Worm (Caenorhabditis elegans) whole organism, L3 larva: ENCODE measurements around the gene srg-34.

ENCODE experiments used
- R02D3.7 ChIP-seq: fragments of 150-350 bp; optimal IDR thresholded peaks from 2 replicates; lab custom pipeline; 2014; ENCODE audit warnings: missing biosample characterization, missing genetic modification characterization
- ama-1 ChIP-seq: fragments of 150-350 bp; optimal IDR thresholded peaks from 2 replicates; lab custom pipeline; 2018
- ceh-16 ChIP-seq: sonication (generic microtip); optimal IDR thresholded peaks from 2 replicates; lab custom pipeline; 2017; ENCODE audit warnings: missing biosample characterization, missing genetic modification characterization
- ceh-28 ChIP-seq: fragments of 150-350 bp; optimal IDR thresholded peaks from 2 replicates; lab custom pipeline; 2014; ENCODE audit warnings: missing biosample characterization, missing genetic modification reagents, missing genetic modification characterization
- ceh-82 ChIP-seq: fragments of 150-350 bp; optimal IDR thresholded peaks from 2 replicates; lab custom pipeline; 2014; ENCODE audit warnings: missing biosample characterization, missing genetic modification characterization
- ceh-9 ChIP-seq: sonication (generic microtip); optimal IDR thresholded peaks from 2 replicates; lab custom pipeline; 2018; ENCODE audit warnings: missing biosample characterization, missing genetic modification characterization
- egl-27 ChIP-seq: sonication (generic microtip); optimal IDR thresholded peaks from 4 replicates; lab custom pipeline; 2017; ENCODE audit warnings: missing biosample characterization, missing genetic modification reagents, missing genetic modification characterization
- elt-1 ChIP-seq: fragments of 150-350 bp; optimal IDR thresholded peaks from 2 replicates; lab custom pipeline; 2014; ENCODE audit warnings: missing biosample characterization, missing genetic modification characterization
- elt-2 ChIP-seq: sonication (generic microtip); optimal IDR thresholded peaks from 2 replicates; lab custom pipeline; 2016; ENCODE audit warnings: missing genetic modification reagents, mild to moderate bottlenecking, missing genetic modification characterization, missing compliant biosample characterization
- elt-3 ChIP-seq, 3 experiments: fragments of 150-350 bp in 1 of 3; sonication (generic microtip) in 2 of 3; optimal IDR thresholded peaks; 2 replicates in 2 of 3; 4 replicates in 1 of 3; lab custom pipeline; 2014 to 2017; ENCODE audit warnings: missing biosample characterization in 3 of 3, missing genetic modification characterization in 3 of 3
- hmg-11 ChIP-seq: sonication (generic microtip); optimal IDR thresholded peaks from 2 replicates; lab custom pipeline; 2016; ENCODE audit warnings: missing genetic modification characterization, missing compliant biosample characterization
- jun-1 ChIP-seq: fragments of 150-350 bp; optimal IDR thresholded peaks from 2 replicates; lab custom pipeline; 2014; ENCODE audit warnings: missing biosample characterization, missing genetic modification reagents, missing genetic modification characterization
- lin-15B ChIP-seq: fragments of 150-350 bp; optimal IDR thresholded peaks from 2 replicates; lab custom pipeline; 2014; ENCODE audit warnings: missing biosample characterization, missing genetic modification characterization
- lin-39 ChIP-seq: fragments of 150-350 bp; optimal IDR thresholded peaks from 2 replicates; lab custom pipeline; 2018; ENCODE audit warnings: missing biosample characterization, missing genetic modification reagents, missing genetic modification characterization
- lsy-12 ChIP-seq: sonication (generic microtip); optimal IDR thresholded peaks from 2 replicates; lab custom pipeline; 2016; ENCODE audit warnings: mild to moderate bottlenecking, missing genetic modification characterization, missing compliant biosample characterization
- mdl-1 ChIP-seq: fragments of 150-350 bp; optimal IDR thresholded peaks from 2 replicates; lab custom pipeline; 2014; ENCODE audit warnings: missing biosample characterization, missing genetic modification characterization
- nfya-1 ChIP-seq: sonication (generic microtip); optimal IDR thresholded peaks from 2 replicates; lab custom pipeline; 2017; ENCODE audit warnings: missing genetic modification characterization, mild to moderate bottlenecking, missing compliant biosample characterization, antibody characterized with exemption, moderate library complexity; ENCODE audit not compliant: insufficient read depth
- nhr-11 ChIP-seq: fragments of 150-350 bp; optimal IDR thresholded peaks from 2 replicates; lab custom pipeline; 2014; ENCODE audit warnings: missing biosample characterization, missing genetic modification characterization
- nhr-12 ChIP-seq: fragments of 150-350 bp; optimal IDR thresholded peaks from 2 replicates; lab custom pipeline; 2014; ENCODE audit warnings: missing biosample characterization, missing genetic modification characterization
- nhr-23 ChIP-seq: fragments of 150-350 bp; optimal IDR thresholded peaks from 2 replicates; lab custom pipeline; 2014; ENCODE audit warnings: missing biosample characterization, missing genetic modification reagents, missing genetic modification characterization
- nhr-237 ChIP-seq: fragments of 150-350 bp; optimal IDR thresholded peaks from 2 replicates; lab custom pipeline; 2014; ENCODE audit warnings: missing biosample characterization, missing genetic modification characterization
- nhr-25 ChIP-seq: sonication (generic microtip); optimal IDR thresholded peaks from 2 replicates; lab custom pipeline; 2017; ENCODE audit warnings: missing biosample characterization, missing genetic modification characterization
- nhr-43 ChIP-seq: sonication (generic microtip); optimal IDR thresholded peaks from 2 replicates; lab custom pipeline; 2016; ENCODE audit warnings: mild to moderate bottlenecking, missing genetic modification characterization, missing compliant biosample characterization; ENCODE audit not compliant: poor library complexity, severe bottlenecking
- nhr-67 ChIP-seq: fragments of 150-350 bp; optimal IDR thresholded peaks from 2 replicates; lab custom pipeline; 2014; ENCODE audit warnings: missing biosample characterization, missing genetic modification characterization
- nhr-76 ChIP-seq: fragments of 150-350 bp; sonication (generic microtip); optimal IDR thresholded peaks from 5 replicates; lab custom pipeline; 2014; ENCODE audit warnings: missing biosample characterization, missing genetic modification characterization
- pha-4 ChIP-seq: fragments of 150-350 bp; optimal IDR thresholded peaks from 2 replicates; lab custom pipeline; 2014; ENCODE audit warnings: missing biosample characterization, missing genetic modification reagents, missing genetic modification characterization
- pqm-1 ChIP-seq: fragments of 150-350 bp; optimal IDR thresholded peaks from 2 replicates; lab custom pipeline; 2017; ENCODE audit warnings: missing biosample characterization, missing genetic modification characterization, inconsistent platforms
- sea-2 ChIP-seq: fragments of 150-350 bp; sonication (generic microtip); optimal IDR thresholded peaks from 4 replicates; lab custom pipeline; 2014; ENCODE audit warnings: missing biosample characterization, missing genetic modification reagents, missing genetic modification characterization
- snpc-4 ChIP-seq: fragments of 150-350 bp; optimal IDR thresholded peaks from 2 replicates; lab custom pipeline; 2014; ENCODE audit warnings: missing biosample characterization, missing genetic modification characterization
- unc-39 ChIP-seq: sonication (generic microtip); optimal IDR thresholded peaks from 4 replicates; lab custom pipeline; 2017; ENCODE audit warnings: missing biosample characterization, missing genetic modification characterization
- unc-62 ChIP-seq: fragments of 150-350 bp; sonication (generic microtip); optimal IDR thresholded peaks from 4 replicates; lab custom pipeline; 2014; ENCODE audit warnings: missing biosample characterization, missing genetic modification reagents, missing genetic modification characterization
- ztf-4 ChIP-seq: fragments of 150-350 bp; optimal IDR thresholded peaks from 2 replicates; lab custom pipeline; 2014; ENCODE audit warnings: missing biosample characterization, missing genetic modification characterization

Gene srg-34

DNA sequence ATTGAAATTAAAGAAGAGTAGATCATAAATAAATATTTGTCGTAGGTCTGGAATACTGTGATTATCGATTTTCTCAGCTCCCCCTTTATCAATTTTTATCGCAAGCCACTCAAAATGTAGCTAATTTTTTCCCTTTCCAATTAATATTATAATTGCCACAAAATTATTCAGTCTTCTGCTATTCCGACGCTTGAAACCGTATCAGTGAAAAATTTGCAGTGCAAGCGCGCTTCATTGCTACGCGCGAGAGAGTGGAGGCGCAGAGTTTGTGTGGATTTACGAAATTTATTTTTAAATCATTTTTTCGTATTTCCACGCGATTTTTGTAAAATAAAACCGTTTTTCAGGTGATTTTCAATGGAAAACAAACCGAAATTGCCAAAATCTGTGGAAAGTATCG lies 31.1 kb downstream of the srg-34 start, which contains the start of gene ints-5:
TSS of gene ints-5 (plus strand) at position 348 of the 400 bp plus-strand sequence.
- TF ChIP-seq nfya-1 (tag; lab: Kevin White, UChicago), result peak; percentile 55
- no peak for TF ChIP-seq ceh-16
- TF ChIP-seq snpc-4 (tag; lab: Kevin White, UChicago), result peak; percentile 13
- peak; percentile 15 for TF ChIP-seq elt-2 (tag; lab: Kevin White, UChicago)
- peak; percentile 36 for TF ChIP-seq ceh-28
- peak; percentile 38 for TF ChIP-seq lin-39 (tag; lab: Kevin White, UChicago)
- no peak for TF ChIP-seq nhr-76 (tag; lab: Kevin White, UChicago)
- TF ChIP-seq unc-62 (GFP tag; lab: Kevin White, UChicago), result no peak
- TF ChIP-seq pha-4 (tag; lab: Kevin White, UChicago), result peak; percentile 68
- TF ChIP-seq hmg-11 (tag; lab: Kevin White, UChicago), result peak; percentile 45
- peak; percentile 31 for TF ChIP-seq nhr-23
- no peak for TF ChIP-seq nhr-25 (tag; lab: Kevin White, UChicago)
- peak; percentile 90 for TF ChIP-seq R02D3.7 (tag; lab: Kevin White, UChicago)
- peak; percentile 81 for TF ChIP-seq lin-15B (tag; lab: Kevin White, UChicago)
- TF ChIP-seq ztf-4, result no peak

DNA sequence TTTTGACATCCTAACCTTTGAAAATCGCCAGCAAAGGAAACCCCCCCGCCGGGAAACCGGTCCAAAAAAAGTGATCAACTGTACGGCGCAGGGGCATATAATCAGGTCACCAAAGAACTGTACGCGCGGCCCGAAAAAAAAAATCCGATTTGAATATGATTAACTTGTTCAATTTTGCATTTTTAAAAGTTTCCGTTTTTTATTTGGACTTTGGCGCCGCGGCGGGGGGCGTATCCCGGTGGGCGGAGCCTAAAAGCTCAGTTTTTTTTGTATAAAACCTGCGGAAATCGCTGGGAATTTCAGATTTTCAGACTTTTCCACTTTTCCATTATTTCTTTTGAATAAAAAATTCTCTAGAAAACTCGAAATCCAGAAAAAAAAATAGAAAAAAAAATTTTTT lies 40.2 kb downstream of the srg-34 start, which contains the start of gene hmit-1.2:
TSS of gene hmit-1.2 (plus strand) at position 301 of the 400 bp plus-strand sequence.
- TF ChIP-seq egl-27 (tag; lab: Kevin White, UChicago), result no peak
- TF ChIP-seq ztf-4, result no peak
- no peak for TF ChIP-seq nhr-237 (tag; lab: Kevin White, UChicago)
- no peak for TF ChIP-seq unc-39 (tag; lab: Kevin White, UChicago)
- TF ChIP-seq ama-1, result no peak
- TF ChIP-seq lin-15B (tag; lab: Kevin White, UChicago), result no peak
- TF ChIP-seq mdl-1 (tag; lab: Kevin White, UChicago), result no peak
- TF ChIP-seq pqm-1 (tag; lab: Kevin White, UChicago), result no peak
- no peak for TF ChIP-seq elt-3 (tag; optimal IDR thresholded peaks at IDR 0.05; lab: Kevin White, UChicago)
- TF ChIP-seq nhr-25 (tag; lab: Kevin White, UChicago), result no peak
- no peak for TF ChIP-seq nhr-43
- TF ChIP-seq nhr-11, result no peak
- no peak for TF ChIP-seq R02D3.7 (tag; lab: Kevin White, UChicago)
- TF ChIP-seq ceh-16, result no peak
- no peak for TF ChIP-seq nhr-67
- no peak for TF ChIP-seq hmg-11 (tag; lab: Kevin White, UChicago)
- TF ChIP-seq elt-1, result no peak
- no peak for TF ChIP-seq nhr-12 (tag; lab: Kevin White, UChicago)
- no peak for TF ChIP-seq sea-2 (GFP tag; lab: Kevin White, UChicago)
- TF ChIP-seq ceh-9 (tag; lab: Kevin White, UChicago), result no peak

DNA sequence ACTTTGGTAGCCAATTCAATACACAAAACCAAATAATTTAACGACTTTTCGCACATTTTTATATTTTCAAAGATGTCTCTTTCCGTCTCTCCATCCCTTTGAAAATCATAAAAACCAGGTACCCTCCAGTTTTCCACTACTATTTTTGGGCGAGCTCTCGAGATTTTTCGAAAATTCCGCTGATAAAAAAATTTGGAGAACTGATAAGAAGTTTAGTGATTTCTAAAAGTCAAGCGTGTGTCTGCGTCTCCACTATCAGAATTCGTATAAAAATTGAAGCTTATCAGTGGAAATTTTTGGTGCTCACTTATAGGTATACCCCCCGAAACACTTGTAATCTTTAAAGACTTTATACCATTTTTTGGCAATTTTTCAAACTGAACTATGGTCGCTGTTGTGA lies 48.2 kb downstream of the srg-34 start, which contains the start of gene hmit-1.1:
TSS of gene hmit-1.1 (plus strand) at position 294 of the 400 bp plus-strand sequence.
- TF ChIP-seq lin-39 (tag; lab: Kevin White, UChicago) (no peak), pha-4 (tag; lab: Kevin White, UChicago) (peak; percentile 29), jun-1 (peak; percentile 26), elt-2 (tag; lab: Kevin White, UChicago) (peak; percentile 97), lsy-12 (no peak), pqm-1 (tag; lab: Kevin White, UChicago) (peak; percentile 94), ceh-82 (tag; lab: Kevin White, UChicago) (no peak)
